Worm (Caenorhabditis elegans) whole organism, early embryonic: ENCODE results near the gene str-2.

Source experiments
- F13C5.2 ChIP-seq: sonication (generic microtip); optimal IDR thresholded peaks from 2 replicates; lab custom pipeline; 2017; ENCODE audit warnings: mild to moderate bottlenecking, missing genetic modification characterization, inconsistent platforms, missing compliant biosample characterization
- aly-1 ChIP-seq: sonication (generic microtip); optimal IDR thresholded peaks from 2 replicates; lab custom pipeline; 2016; ENCODE audit warnings: missing genetic modification characterization, missing compliant biosample characterization
- ama-1 ChIP-seq: fragments of 150-350 bp; optimal IDR thresholded peaks from 2 replicates; lab custom pipeline; 2014
- flt-1 ChIP-seq: fragments of 200-800 bp; sonication (Bioruptor generic); IDR thresholded peaks from 2 replicates; pipeline ENCODE4 v1.3.6; 2022; ENCODE audit warnings: missing genetic modification characterization, missing compliant biosample characterization
- pes-1 ChIP-seq: fragments of 200-800 bp; sonication (Bioruptor generic); IDR thresholded peaks from 2 replicates; pipeline ENCODE4 v1.3.6; 2022; ENCODE audit warnings: missing genetic modification reagents, missing genetic modification characterization, missing compliant biosample characterization
- sea-1 ChIP-seq: fragments of 200-800 bp; sonication (Bioruptor generic); conservative IDR thresholded peaks from 2 replicates; pipeline ENCODE4 v1.3.6; 2022; ENCODE audit warnings: missing genetic modification characterization, missing compliant biosample characterization
- tra-4 ChIP-seq: sonication (generic microtip); optimal IDR thresholded peaks from 2 replicates; lab custom pipeline; 2017; ENCODE audit warnings: missing genetic modification characterization, missing compliant biosample characterization

DNA sequence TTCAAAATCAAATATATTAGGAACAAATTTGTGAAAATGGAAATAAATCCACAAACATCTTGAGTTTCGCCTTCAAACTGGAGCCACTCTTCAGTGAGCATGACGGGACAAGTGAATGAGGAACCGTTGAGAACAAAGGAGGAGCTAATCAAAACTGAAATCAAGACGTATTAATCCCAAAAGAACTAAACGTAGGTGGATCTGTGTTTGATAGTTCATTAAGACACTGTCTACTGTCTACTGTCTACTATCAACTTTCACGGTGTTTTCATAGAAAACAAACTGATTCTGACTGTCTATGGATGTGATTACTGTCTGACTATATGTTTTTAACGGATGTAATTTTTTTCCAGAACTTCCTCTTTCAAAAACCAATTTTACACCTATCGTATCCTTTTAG, 2.3 kb downstream of the str-2 start, which contains the start of gene str-193:
- no peak for TF ChIP-seq ama-1 (lab: Kevin White, UChicago)
- TF ChIP-seq flt-1 (GFP tag; lab: Robert Waterston, UW), result no peak
- TF ChIP-seq pes-1, result no peak
- TF ChIP-seq sea-1 (GFP tag; lab: Robert Waterston, UW), result no peak
- no peak for TF ChIP-seq tra-4 (tag; lab: Kevin White, UChicago)
- no peak for TF ChIP-seq F13C5.2
- no peak for TF ChIP-seq aly-1 (tag; lab: Kevin White, UChicago)
